Worm (Caenorhabditis elegans) whole organism, midembryonic: ENCODE measurements around the gene col-167.

Experiments
- T22C8.4 ChIP-seq: fragments of 200-800 bp; sonication (Bioruptor generic); IDR thresholded peaks from 2 replicates; pipeline ENCODE4 v1.3.6; 2022; ENCODE audit warnings: missing genetic modification characterization, missing compliant biosample characterization
- cog-1 ChIP-seq: sonication (generic microtip); optimal IDR thresholded peaks from 2 replicates; lab custom pipeline; 2016; ENCODE audit warnings: missing genetic modification characterization, missing compliant biosample characterization
- flt-1 ChIP-seq: fragments of 200-800 bp; sonication (Bioruptor generic); IDR thresholded peaks from 2 replicates; pipeline ENCODE4 v1.3.6; 2022; ENCODE audit warnings: missing genetic modification characterization, missing compliant biosample characterization
- klf-2 ChIP-seq: fragments of 200-800 bp; sonication (Bioruptor generic); conservative IDR thresholded peaks from 2 replicates; pipeline ENCODE4 v1.3.6; 2022; ENCODE audit warnings: missing genetic modification reagents, missing genetic modification characterization, missing compliant biosample characterization
- med-1 ChIP-seq: sonication (generic microtip); optimal IDR thresholded peaks from 2 replicates; lab custom pipeline; 2017; ENCODE audit warnings: missing genetic modification characterization, mild to moderate bottlenecking, missing compliant biosample characterization, antibody characterized with exemption, missing genetic modification reagents; ENCODE audit not compliant: insufficient read depth
- ref-1 ChIP-seq: fragments of 200-800 bp; sonication (Bioruptor generic); conservative IDR thresholded peaks from 2 replicates; pipeline ENCODE4 v1.3.6; 2022; ENCODE audit warnings: missing genetic modification reagents, missing genetic modification characterization, missing compliant biosample characterization
- tab-1 ChIP-seq: fragments of 200-800 bp; sonication (Bioruptor generic); IDR thresholded peaks from 2 replicates; pipeline ENCODE4 v1.3.6; 2022; ENCODE audit warnings: missing genetic modification characterization, missing compliant biosample characterization
- ztf-23 ChIP-seq: fragments of 200-800 bp; sonication (Bioruptor generic); IDR thresholded peaks from 2 replicates; pipeline ENCODE4 v1.3.6; 2022; ENCODE audit warnings: missing genetic modification reagents, missing genetic modification characterization, missing compliant biosample characterization
- ztf-29 ChIP-seq: fragments of 200-800 bp; sonication (Bioruptor generic); IDR thresholded peaks from 2 replicates; pipeline ENCODE4 v1.3.6; 2022; ENCODE audit warnings: missing genetic modification reagents, missing genetic modification characterization, missing compliant biosample characterization

Gene col-167

ce11 chrX:6365715-6366114, 42.4 kb downstream of the col-167 start, which contains the start of gene C03B1.3:
Gene C03B1.3, plus strand, starts transcription at chrX:6366015.
- TF ChIP-seq ztf-29 (GFP tag; lab: Robert Waterston, UW): no peak
- no peak for TF ChIP-seq ztf-23 (GFP tag; lab: Robert Waterston, UW)
- no peak for TF ChIP-seq med-1

DNA sequence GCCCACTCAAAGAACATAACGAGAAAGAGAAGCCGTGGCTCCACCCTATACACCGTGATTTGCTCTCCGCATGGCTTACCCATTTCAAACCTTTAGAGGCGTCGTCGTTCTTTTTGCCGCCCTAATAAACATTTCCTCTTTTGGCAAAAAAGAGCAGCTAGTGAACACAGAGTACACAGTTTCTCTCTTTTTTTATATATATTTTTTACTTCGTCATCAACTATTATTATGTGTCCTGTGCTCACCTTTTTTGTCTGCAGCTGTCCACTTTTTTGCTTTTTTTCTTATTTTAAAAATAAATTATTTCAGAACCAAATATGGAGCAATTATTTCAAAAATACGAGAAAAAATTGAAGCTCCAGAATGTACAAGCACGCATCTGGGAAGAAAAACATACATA, 46.4 kb downstream of the col-167 start, which contains the start of gene C03B1.2:
Gene C03B1.2 (plus strand): TSS at position 301 of the 400 bp plus-strand sequence.
- no peak for TF ChIP-seq med-1
- no peak for TF ChIP-seq tab-1
- no peak for TF ChIP-seq ztf-23 (GFP tag; lab: Robert Waterston, UW)
- TF ChIP-seq ref-1 (GFP tag; lab: Robert Waterston, UW): no peak
- TF ChIP-seq flt-1: no peak
- no peak for TF ChIP-seq klf-2 (GFP tag; lab: Robert Waterston, UW)
- TF ChIP-seq ztf-29 (GFP tag; lab: Robert Waterston, UW): no peak
- no peak for TF ChIP-seq cog-1
- no peak for TF ChIP-seq T22C8.4 (GFP tag; lab: Robert Waterston, UW)

DNA sequence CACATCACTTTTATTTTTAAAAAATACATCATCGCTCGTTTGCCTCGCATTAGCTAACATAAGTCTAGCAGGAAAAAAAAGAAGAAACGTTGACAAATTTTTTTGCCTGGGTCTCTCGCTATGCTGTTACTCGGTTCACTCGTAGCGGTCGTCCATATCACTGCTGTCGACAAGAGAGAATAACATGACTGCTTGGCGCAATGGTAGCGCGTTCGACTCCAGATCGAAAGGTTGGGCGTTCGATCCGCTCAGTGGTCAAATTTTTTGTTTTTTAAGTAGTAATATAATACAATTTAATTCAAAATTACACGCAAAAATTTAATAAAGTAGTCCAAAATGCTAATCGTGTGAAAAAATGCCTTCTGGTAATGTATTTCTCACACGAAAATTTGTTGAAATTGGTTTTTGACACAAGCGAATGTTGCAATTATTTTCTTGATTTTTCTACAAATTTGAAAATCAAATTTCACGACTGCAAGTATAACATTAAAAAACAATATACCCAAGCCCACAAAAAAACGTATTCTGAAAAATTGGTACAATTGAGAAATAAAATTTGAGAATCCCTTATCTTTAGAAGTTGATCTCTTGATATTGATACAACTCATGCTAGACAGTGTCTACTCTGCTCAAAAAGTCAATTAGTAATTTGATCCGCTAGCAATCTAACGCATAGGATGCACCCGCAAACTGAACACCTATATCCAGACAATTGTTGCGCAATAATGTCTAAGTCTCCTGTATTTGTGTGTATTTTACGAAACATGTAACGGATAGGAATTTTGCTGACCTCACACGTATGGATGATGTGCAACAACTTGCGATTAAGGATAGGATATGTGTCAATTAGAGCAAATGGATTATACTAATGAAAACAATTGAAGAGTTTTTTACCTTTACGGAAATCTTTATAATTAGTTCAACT, 48.2 kb downstream of the col-167 start:
- peak; percentile 75 for TF ChIP-seq T22C8.4 (GFP tag; lab: Robert Waterston, UW)
- peak; percentile 38 for TF ChIP-seq med-1
- TF ChIP-seq klf-2 (GFP tag; lab: Robert Waterston, UW): peak; percentile 86
- TF ChIP-seq tab-1: peak; percentile 87
- TF ChIP-seq flt-1: peak; percentile 94
- TF ChIP-seq ref-1 (GFP tag; lab: Robert Waterston, UW): peak; percentile 78
- peak; percentile 85 for TF ChIP-seq ztf-29 (GFP tag; lab: Robert Waterston, UW)
- peak; percentile 57 for TF ChIP-seq cog-1
- peak; percentile 87 for TF ChIP-seq ztf-23 (GFP tag; lab: Robert Waterston, UW)

ce11 chrX:6373348-6373747, 50.1 kb downstream of the col-167 start, which contains the start of gene C03B1.17:
Gene C03B1.17, plus strand, starts transcription at chrX:6373648.
- TF ChIP-seq flt-1 (no peak), ztf-29 (GFP tag; lab: Robert Waterston, UW) (no peak), ref-1 (GFP tag; lab: Robert Waterston, UW) (no peak), klf-2 (GFP tag; lab: Robert Waterston, UW) (no peak), T22C8.4 (GFP tag; lab: Robert Waterston, UW) (no peak), cog-1 (no peak), ztf-23 (GFP tag; lab: Robert Waterston, UW) (no peak), tab-1 (no peak), med-1 (no peak)
